Worm (Caenorhabditis elegans) whole organism, L1 larva: ENCODE data around the gene srx-134.

ENCODE experiments used
- C04F5.9 ChIP-seq: sonication (generic microtip); optimal IDR thresholded peaks from 2 replicates; lab custom pipeline; 2016; ENCODE audit warnings: missing genetic modification characterization, missing compliant biosample characterization
- C16A3.4 ChIP-seq: fragments of 150-350 bp; optimal IDR thresholded peaks from 2 replicates; lab custom pipeline; 2014; ENCODE audit warnings: missing biosample characterization, missing genetic modification characterization
- alr-1 ChIP-seq: fragments of 200-800 bp; sonication (Bioruptor generic); optimal IDR thresholded peaks from 2 replicates; lab custom pipeline; 2018; ENCODE audit warnings: borderline replicate concordance, mild to moderate bottlenecking, missing genetic modification characterization, missing compliant biosample characterization
- blmp-1 ChIP-seq: fragments of 150-350 bp; optimal IDR thresholded peaks from 2 replicates; lab custom pipeline; 2014; ENCODE audit warnings: missing biosample characterization, missing genetic modification characterization
- ceh-63 ChIP-seq: fragments of 200-800 bp; sonication (Bioruptor generic); optimal IDR thresholded peaks from 2 replicates; lab custom pipeline; 2018; ENCODE audit warnings: mild to moderate bottlenecking, missing genetic modification characterization, missing compliant biosample characterization
- ceh-88 ChIP-seq: fragments of 200-800 bp; sonication (Bioruptor generic); IDR thresholded peaks from 2 replicates; pipeline ENCODE4 v1.3.6; 2022; ENCODE audit warnings: missing genetic modification characterization, missing compliant biosample characterization
- ceh-90 ChIP-seq: sonication (generic microtip); optimal IDR thresholded peaks from 2 replicates; lab custom pipeline; 2016; ENCODE audit warnings: missing genetic modification characterization, missing compliant biosample characterization
- dpl-1 ChIP-seq, 3 experiments: fragments of 150-350 bp in 2 of 3; sonication (generic microtip) in 1 of 3; optimal IDR thresholded peaks; 2 replicates each; lab custom pipeline; 2014 to 2017; ENCODE audit warnings: missing biosample characterization in 3 of 3, missing genetic modification characterization in 3 of 3, missing genetic modification reagents in 3 of 3
- dsc-1 ChIP-seq: sonication (generic microtip); optimal IDR thresholded peaks from 2 replicates; lab custom pipeline; 2016; ENCODE audit warnings: mild to moderate bottlenecking, missing genetic modification characterization, missing compliant biosample characterization
- efl-1 ChIP-seq, 4 experiments: fragments of 150-350 bp; optimal IDR thresholded peaks in 3 of 4; peaks in 1 of 4; 1 replicate in 1 of 4; 2 replicates in 3 of 4; lab custom pipeline; 2014; ENCODE audit warnings: missing biosample characterization in 2 of 4, missing genetic modification characterization in 2 of 4, missing genetic modification reagents in 2 of 4
- efl-3 ChIP-seq: fragments of 200-800 bp; sonication (Bioruptor generic); optimal IDR thresholded peaks from 2 replicates; lab custom pipeline; 2018; ENCODE audit warnings: mild to moderate bottlenecking, missing genetic modification characterization, missing compliant biosample characterization
- egl-13 ChIP-seq: sonication (generic microtip); optimal IDR thresholded peaks from 2 replicates; lab custom pipeline; 2016; ENCODE audit warnings: missing genotype, missing genetic modification reagents, missing genetic modification characterization, missing compliant biosample characterization
- egl-27 ChIP-seq, 2 experiments: fragments of 150-350 bp in 1 of 2; sonication (generic microtip); optimal IDR thresholded peaks; 3 replicates each; lab custom pipeline; 2017 to 2018; ENCODE audit warnings: missing biosample characterization in 2 of 2, missing genetic modification characterization in 2 of 2, missing genetic modification reagents in 2 of 2
- elt-2 ChIP-seq: sonication (generic microtip); optimal IDR thresholded peaks from 2 replicates; lab custom pipeline; 2016; ENCODE audit warnings: missing genetic modification characterization, mild to moderate bottlenecking, inconsistent platforms, missing compliant biosample characterization, missing genetic modification reagents
- fkh-10 ChIP-seq: sonication (generic microtip); optimal IDR thresholded peaks from 2 replicates; lab custom pipeline; 2017; ENCODE audit warnings: missing biosample characterization, missing genetic modification reagents, missing genetic modification characterization
- fos-1 ChIP-seq: fragments of 150-350 bp; optimal IDR thresholded peaks from 2 replicates; lab custom pipeline; 2014; ENCODE audit warnings: missing biosample characterization, missing genetic modification characterization
- grh-1 ChIP-seq: fragments of 200-800 bp; sonication (Bioruptor generic); IDR thresholded peaks from 2 replicates; pipeline ENCODE4 v1.3.6; 2022; ENCODE audit warnings: missing genetic modification reagents, missing genetic modification characterization, missing compliant biosample characterization
- hlh-4 ChIP-seq: sonication (generic microtip); optimal IDR thresholded peaks from 2 replicates; lab custom pipeline; 2016; ENCODE audit warnings: mild to moderate bottlenecking, missing genetic modification characterization, missing compliant biosample characterization
- isw-1 ChIP-seq: fragments of 200-800 bp; sonication (Bioruptor generic); IDR thresholded peaks from 2 replicates; pipeline ENCODE4 v1.3.6; 2022; ENCODE audit warnings: missing genetic modification characterization, missing compliant biosample characterization
- lin-14 ChIP-seq: fragments of 200-800 bp; sonication (Bioruptor generic); optimal IDR thresholded peaks from 2 replicates; lab custom pipeline; 2018; ENCODE audit warnings: mild to moderate bottlenecking, missing genetic modification characterization, moderate library complexity, missing compliant biosample characterization
- lin-35 ChIP-seq, 2 experiments: fragments of 150-350 bp; optimal IDR thresholded peaks; 2 replicates each; lab custom pipeline; 2014; ENCODE audit warnings: missing biosample characterization in 2 of 2, missing genetic modification characterization in 2 of 2, missing genetic modification reagents in 2 of 2
- lin-39 ChIP-seq: fragments of 150-350 bp; optimal IDR thresholded peaks from 2 replicates; lab custom pipeline; 2014; ENCODE audit warnings: missing biosample characterization, missing genetic modification reagents, missing genetic modification characterization
- lsy-2 ChIP-seq, 2 experiments: fragments of 150-350 bp; optimal IDR thresholded peaks; 2 replicates each; lab custom pipeline; 2014; ENCODE audit warnings: missing biosample characterization in 2 of 2, missing genetic modification characterization in 2 of 2
- mdl-1 ChIP-seq, 2 experiments: fragments of 150-350 bp; optimal IDR thresholded peaks; 2 replicates each; lab custom pipeline; 2014 to 2017; ENCODE audit warnings: missing biosample characterization in 2 of 2, missing genetic modification characterization in 2 of 2, inconsistent platforms in 1 of 2
- mep-1 ChIP-seq: fragments of 150-350 bp; optimal IDR thresholded peaks from 2 replicates; lab custom pipeline; 2014; ENCODE audit warnings: missing biosample characterization, missing genetic modification characterization
- nhr-12 ChIP-seq: sonication (generic microtip); optimal IDR thresholded peaks from 2 replicates; lab custom pipeline; 2017; ENCODE audit warnings: missing biosample characterization, missing genetic modification characterization
- nhr-19 ChIP-seq: fragments of 200-800 bp; sonication (Bioruptor generic); conservative IDR thresholded peaks from 2 replicates; pipeline ENCODE4 v1.3.6; 2022; ENCODE audit warnings: missing genetic modification characterization, missing compliant biosample characterization
- nhr-20 ChIP-seq: sonication (generic microtip); optimal IDR thresholded peaks from 2 replicates; lab custom pipeline; 2016; ENCODE audit warnings: mild to moderate bottlenecking, missing genetic modification characterization, missing compliant biosample characterization
- nhr-71 ChIP-seq: sonication (generic microtip); optimal IDR thresholded peaks from 2 replicates; lab custom pipeline; 2016; ENCODE audit warnings: mild to moderate bottlenecking, missing genetic modification characterization, moderate library complexity, missing compliant biosample characterization
- nhr-76 ChIP-seq: sonication (generic microtip); optimal IDR thresholded peaks from 2 replicates; lab custom pipeline; 2017; ENCODE audit warnings: missing biosample characterization, missing genetic modification characterization
- nhr-85 ChIP-seq: sonication (generic microtip); peaks from one replicate; lab custom pipeline; 2016; ENCODE audit warnings: missing genetic modification characterization, inconsistent platforms, missing compliant biosample characterization
- pax-3 ChIP-seq: fragments of 200-800 bp; sonication (Bioruptor generic); optimal IDR thresholded peaks from 2 replicates; lab custom pipeline; 2018; ENCODE audit warnings: mild to moderate bottlenecking, missing genetic modification characterization, moderate library complexity, missing compliant biosample characterization
- pqm-1 ChIP-seq: sonication (generic microtip); optimal IDR thresholded peaks from 3 replicates; lab custom pipeline; 2017; ENCODE audit warnings: missing biosample characterization, missing genetic modification characterization
- rnt-1 ChIP-seq: sonication (generic microtip); optimal IDR thresholded peaks from 2 replicates; lab custom pipeline; 2016; ENCODE audit warnings: mild to moderate bottlenecking, missing genetic modification characterization, moderate library complexity, missing compliant biosample characterization
- skn-1 ChIP-seq: fragments of 150-350 bp; optimal IDR thresholded peaks from 2 replicates; lab custom pipeline; 2014; ENCODE audit warnings: missing biosample characterization, missing genetic modification characterization
- snpc-4 ChIP-seq: fragments of 150-350 bp; optimal IDR thresholded peaks from 2 replicates; lab custom pipeline; 2014; ENCODE audit warnings: missing biosample characterization, missing genetic modification characterization
- snu-23 ChIP-seq: sonication (generic microtip); optimal IDR thresholded peaks from 2 replicates; lab custom pipeline; 2016; ENCODE audit warnings: missing genetic modification characterization, missing compliant biosample characterization
- sox-4 ChIP-seq: sonication (generic microtip); optimal IDR thresholded peaks from 2 replicates; lab custom pipeline; 2016; ENCODE audit warnings: missing genetic modification characterization, missing compliant biosample characterization
- sptf-1 ChIP-seq: fragments of 150-350 bp; optimal IDR thresholded peaks from 2 replicates; lab custom pipeline; 2014; ENCODE audit warnings: missing biosample characterization, missing genetic modification characterization
- sup-37 ChIP-seq: fragments of 200-800 bp; sonication (Bioruptor generic); optimal IDR thresholded peaks from 2 replicates; lab custom pipeline; 2018; ENCODE audit warnings: mild to moderate bottlenecking, missing genetic modification characterization, missing compliant biosample characterization
- tlp-1 ChIP-seq: fragments of 150-350 bp; optimal IDR thresholded peaks from 2 replicates; lab custom pipeline; 2014; ENCODE audit warnings: missing biosample characterization, missing genetic modification characterization
- unc-30 ChIP-seq: sonication (generic microtip); optimal IDR thresholded peaks from 2 replicates; lab custom pipeline; 2017; ENCODE audit warnings: missing biosample characterization, missing genetic modification characterization
- unc-98 ChIP-seq: fragments of 200-800 bp; sonication (Bioruptor generic); IDR thresholded peaks from 2 replicates; pipeline ENCODE4 v1.3.6; 2022; ENCODE audit warnings: missing genetic modification characterization, missing compliant biosample characterization
- vab-15 ChIP-seq: sonication (generic microtip); optimal IDR thresholded peaks from 2 replicates; lab custom pipeline; 2017; ENCODE audit warnings: missing genotype, mild to moderate bottlenecking, missing genetic modification characterization, missing compliant biosample characterization
- xbp-1 ChIP-seq: sonication (generic microtip); optimal IDR thresholded peaks from 2 replicates; lab custom pipeline; 2016; ENCODE audit warnings: missing genetic modification characterization, missing compliant biosample characterization
- ztf-11 ChIP-seq, 2 experiments: sonication (generic microtip); optimal IDR thresholded peaks; 2 replicates each; lab custom pipeline; 2016 to 2017; ENCODE audit warnings: missing genetic modification characterization in 2 of 2, missing biosample characterization in 1 of 2, missing compliant biosample characterization in 1 of 2

Gene srx-134

DNA sequence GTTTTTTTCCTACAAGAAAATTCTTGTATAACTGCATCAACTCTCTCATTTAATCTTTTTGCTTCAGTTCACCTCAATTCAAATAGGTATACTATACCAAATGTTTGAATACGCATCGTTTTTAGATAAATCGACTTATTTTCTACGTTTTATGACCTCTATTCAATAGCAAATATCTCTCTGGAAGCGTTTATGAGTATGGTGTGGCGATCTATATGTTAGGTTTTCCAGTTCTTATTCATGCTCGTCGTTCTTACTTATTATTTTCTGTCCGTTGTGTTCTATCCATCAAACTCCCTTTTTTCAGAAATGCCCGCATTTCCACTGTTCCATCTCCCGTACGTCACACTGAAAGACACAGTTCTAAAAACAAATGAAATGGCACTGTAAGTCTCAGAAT lies 24.3 kb upstream of the srx-134 start, which contains the start of gene T22G5.3:
Gene T22G5.3, plus strand, starts transcription at position 301 of the 400 bp plus-strand sequence.
- no peak for TF ChIP-seq hlh-4 (tag; lab: Kevin White, UChicago)
- no peak for TF ChIP-seq vab-15 (tag; lab: Kevin White, UChicago)
- TF ChIP-seq alr-1 = no peak

- peak; percentile 15 for TF ChIP-seq snu-23 (GFP tag; lab: Kevin White, UChicago)
- TF ChIP-seq grh-1 (GFP tag; lab: Robert Waterston, UW) = no peak
- TF ChIP-seq lin-14 (GFP tag; lab: Kevin White, UChicago) = peak; percentile 58
- no peak for TF ChIP-seq fkh-10
- TF ChIP-seq rnt-1 (tag; lab: Kevin White, UChicago) = peak; percentile 3
- peak; percentile 39 to 54 for TF ChIP-seq efl-1 (optimal IDR thresholded peaks at IDR 0.05; lab: Kevin White, UChicago)
- peak; percentile 57 to 87 for TF ChIP-seq efl-1 (GFP tag; optimal IDR thresholded peaks at IDR 0.05 in 1 of 2; lab: Kevin White, UChicago)
- TF ChIP-seq snpc-4 (tag; lab: Kevin White, UChicago) = no peak
- no peak for TF ChIP-seq mep-1 (tag; lab: Kevin White, UChicago)
- peak; percentile 4 for TF ChIP-seq blmp-1 (tag; lab: Kevin White, UChicago)
- TF ChIP-seq lin-35 (GFP tag; optimal IDR thresholded peaks at IDR 0.05; lab: Kevin White, UChicago) = peak; percentile 19 to 55
- TF ChIP-seq egl-13 = no peak
- TF ChIP-seq lsy-2 (tag; optimal IDR thresholded peaks at IDR 0.05; lab: Kevin White, UChicago) = peak in 1 of 2 experiments; percentile 41
- TF ChIP-seq dpl-1 (GFP tag; optimal IDR thresholded peaks at IDR 0.05; lab: Kevin White, UChicago) = peak; percentile 6 to 62 (median 56)
- TF ChIP-seq sox-4 = no peak
These were observed 23.9 kb upstream of the srx-134 start for ce11 chrV:13880163-13880562.

ce11 chrV:13879241-13879640 lies 23.0 kb upstream of the srx-134 start, which contains the start of gene lbp-7:
Gene lbp-7 (plus strand): TSS chrV:13879552.
- no peak for TF ChIP-seq egl-27 (tag; optimal IDR thresholded peaks at IDR 0.05; lab: Kevin White, UChicago)
- no peak for TF ChIP-seq fos-1 (tag; lab: Kevin White, UChicago)
- TF ChIP-seq nhr-20 (tag; lab: Kevin White, UChicago) = peak; percentile 5
- TF ChIP-seq sptf-1 = no peak
- peak; percentile 8 for TF ChIP-seq tlp-1 (tag; lab: Kevin White, UChicago)
- TF ChIP-seq unc-98 (GFP tag; lab: Robert Waterston, UW) = no peak
- peak; percentile 86 for TF ChIP-seq elt-2 (tag; lab: Kevin White, UChicago)
- no peak for TF ChIP-seq efl-3
- TF ChIP-seq dsc-1 (tag; lab: Kevin White, UChicago) = no peak
- TF ChIP-seq lin-14 (GFP tag; lab: Kevin White, UChicago) = no peak
- TF ChIP-seq nhr-19 (GFP tag; lab: Robert Waterston, UW) = no peak
- TF ChIP-seq nhr-12 = no peak

DNA sequence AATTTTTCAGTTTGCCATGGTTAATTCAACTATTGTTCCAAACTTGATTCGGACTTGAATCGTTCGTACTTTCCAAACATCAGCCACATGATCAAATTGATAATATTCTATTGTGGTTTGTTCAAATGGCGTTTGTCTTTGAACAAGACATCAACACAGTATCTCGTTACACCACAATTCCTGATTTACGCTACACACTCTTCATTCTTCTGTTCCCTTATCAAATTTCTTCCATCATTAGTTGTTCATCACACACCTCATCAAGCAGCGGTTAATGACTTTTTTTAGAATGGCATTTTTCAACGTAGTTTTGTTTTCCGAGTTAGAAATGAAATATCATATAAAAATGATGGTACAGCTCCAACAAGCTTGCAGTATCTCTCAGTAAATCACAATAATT lies 21.9 kb upstream of the srx-134 start:
- no peak for TF ChIP-seq lin-39 (tag; lab: Kevin White, UChicago)
- peak; percentile 28 for TF ChIP-seq nhr-85
- TF ChIP-seq fos-1 (tag; lab: Kevin White, UChicago) = no peak
- TF ChIP-seq C16A3.4 (tag; lab: Kevin White, UChicago) = no peak
- no peak for TF ChIP-seq mep-1 (tag; lab: Kevin White, UChicago)
- TF ChIP-seq efl-3 = no peak
- no peak for TF ChIP-seq pax-3
- no peak for TF ChIP-seq egl-13
- no peak for TF ChIP-seq unc-30 (tag; lab: Kevin White, UChicago)
- TF ChIP-seq elt-2 (tag; lab: Kevin White, UChicago) = peak; percentile 76
- no peak for TF ChIP-seq nhr-76 (tag; lab: Kevin White, UChicago)
- TF ChIP-seq blmp-1 (tag; lab: Kevin White, UChicago) = peak; percentile 48
- TF ChIP-seq pqm-1 (tag; lab: Kevin White, UChicago) = no peak
- TF ChIP-seq tlp-1 (tag; lab: Kevin White, UChicago) = no peak
- TF ChIP-seq snu-23 (GFP tag; lab: Kevin White, UChicago) = peak; percentile 7
- TF ChIP-seq ceh-90 (tag; lab: Kevin White, UChicago) = no peak
- no peak for TF ChIP-seq ceh-88 (GFP tag; lab: Robert Waterston, UW)
- no peak for TF ChIP-seq sup-37 (GFP tag; lab: Kevin White, UChicago)
- no peak for TF ChIP-seq egl-27 (tag; optimal IDR thresholded peaks at IDR 0.05; lab: Kevin White, UChicago)
- no peak for TF ChIP-seq xbp-1
- peak in 1 of 2 experiments; percentile 13 for TF ChIP-seq mdl-1 (tag; optimal IDR thresholded peaks at IDR 0.05; lab: Kevin White, UChicago)
- TF ChIP-seq dpl-1 (GFP tag; optimal IDR thresholded peaks at IDR 0.05; lab: Kevin White, UChicago) = peak in 1 of 3 experiments; percentile 35
- TF ChIP-seq ztf-11 (tag; optimal IDR thresholded peaks at IDR 0.05; lab: Kevin White, UChicago) = no peak
- TF ChIP-seq C04F5.9 (tag; lab: Kevin White, UChicago) = no peak
- no peak for TF ChIP-seq vab-15 (tag; lab: Kevin White, UChicago)
- peak; percentile 26 for TF ChIP-seq nhr-71 (tag; lab: Kevin White, UChicago)
- no peak for TF ChIP-seq skn-1
- TF ChIP-seq isw-1 = no peak
- no peak for TF ChIP-seq ceh-63
